Fruit fly (Drosophila melanogaster): ENCODE data around the gene CG1317.

The CG1317 gene

DNA sequence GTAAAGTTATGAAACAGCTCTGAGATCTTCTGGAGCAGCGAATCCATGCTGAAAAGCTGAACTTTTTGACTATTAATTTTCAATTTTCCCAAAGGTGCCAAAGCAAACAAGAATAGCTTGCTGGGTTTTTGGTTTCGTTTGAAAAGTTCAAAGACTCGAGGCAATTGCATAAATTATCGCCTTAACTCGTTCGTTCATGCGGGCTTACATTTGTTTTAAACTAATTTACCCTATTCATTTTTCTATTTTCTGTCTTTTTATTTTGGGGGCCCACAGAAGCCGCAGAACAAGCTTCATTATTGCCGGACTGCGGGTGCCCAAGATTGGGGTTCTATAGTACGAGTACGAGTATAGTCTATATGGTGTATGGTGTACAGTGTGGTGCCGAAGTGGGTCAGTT is 19.1 kb upstream of the CG1317 start, which contains the start of the genes CG32298 and CG32299:
TSS of gene CG32298 (minus strand) at position 101 of the 400 bp plus-strand sequence.
TSS of gene CG32299 (minus strand) at position 101 of the 400 bp plus-strand sequence.
- TF ChIP-seq noc (tag; optimal IDR thresholded peaks at IDR 0.05), result no peak

- no peak for TF ChIP-seq noc (tag; optimal IDR thresholded peaks at IDR 0.05)
These were observed 17.1 kb upstream of the CG1317 start, which contains the start of gene Mzt1 for dm6 chr3L:2388683-2389315. TSS of gene Mzt1 (plus strand) at chr3L:2389265.

DNA sequence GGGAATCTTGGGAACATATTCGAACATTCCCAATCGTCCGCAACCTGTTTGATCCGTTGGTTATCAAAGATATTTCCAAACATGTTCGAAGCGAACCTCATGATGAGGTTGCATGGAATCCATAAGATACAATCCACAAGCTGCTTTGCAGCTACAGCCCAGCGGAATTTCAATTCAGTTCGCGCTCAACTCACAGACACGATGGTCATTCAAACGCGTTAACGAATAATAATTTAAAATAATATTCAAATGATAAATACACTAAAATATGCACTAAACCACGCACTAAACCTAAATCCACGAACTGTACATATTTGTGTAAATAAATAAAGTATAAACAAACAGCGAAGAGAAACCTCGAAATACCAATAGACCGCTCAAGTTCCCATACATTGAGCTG is 16.1 kb upstream of the CG1317 start:
- TF ChIP-seq noc (tag; optimal IDR thresholded peaks at IDR 0.05), result no peak

DNA sequence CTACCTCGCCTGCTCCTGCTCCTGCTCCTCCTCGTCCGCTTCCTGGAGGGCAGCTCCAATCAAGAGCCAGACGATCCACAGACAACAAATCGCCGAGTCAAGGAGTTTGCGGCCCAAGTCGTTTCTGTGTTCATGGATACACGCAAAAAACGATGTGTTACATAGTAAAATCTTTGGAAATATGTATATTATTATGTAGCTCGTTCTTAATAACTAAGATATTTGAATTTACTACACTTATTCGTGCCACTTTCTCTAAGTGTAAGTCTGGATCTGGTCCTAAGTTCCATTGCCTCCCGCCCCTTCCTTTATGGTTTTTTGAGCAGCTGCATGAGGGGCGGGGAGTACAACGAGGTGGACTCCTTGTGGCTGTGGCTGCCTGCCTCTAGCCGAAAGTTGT is 14.7 kb upstream of the CG1317 start:
- no peak for TF ChIP-seq noc (tag; optimal IDR thresholded peaks at IDR 0.05)

DNA sequence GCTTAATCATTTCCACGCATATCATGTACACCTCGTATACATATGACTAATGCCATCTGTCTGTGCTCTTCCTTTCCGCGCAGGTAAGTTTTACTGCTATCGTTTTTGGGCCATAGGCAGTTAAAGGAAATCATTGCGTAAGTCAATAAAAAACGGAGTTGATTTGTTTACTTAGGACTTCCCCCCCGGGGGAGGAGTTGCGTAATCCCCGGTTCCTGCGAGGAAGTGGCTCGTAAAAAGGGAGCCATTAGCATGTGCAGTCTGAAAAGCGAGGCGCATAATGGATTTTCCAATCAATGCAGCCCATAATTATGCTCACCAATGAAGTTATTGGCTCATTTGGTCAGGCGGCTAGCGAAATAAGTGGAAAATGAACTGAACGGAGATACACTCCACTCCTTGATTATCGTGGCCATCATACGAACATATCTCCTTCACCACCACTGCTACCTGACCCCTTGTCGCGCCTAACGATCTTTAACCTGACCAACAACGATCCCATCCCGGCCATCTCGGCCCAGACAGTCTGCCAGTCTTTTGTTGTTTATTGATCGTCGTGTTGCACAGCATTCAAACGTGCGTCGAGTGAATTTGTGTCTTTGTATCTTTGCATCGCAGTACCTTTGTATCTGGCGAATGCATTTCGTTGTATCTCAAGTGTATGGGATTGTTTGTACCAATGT is 13.7 kb upstream of the CG1317 start:
- no peak for TF ChIP-seq noc (tag; optimal IDR thresholded peaks at IDR 0.05)

- no peak for TF ChIP-seq noc (tag; optimal IDR thresholded peaks at IDR 0.05)
These were observed 7.7 kb upstream of the CG1317 start for dm6 chr3L:2379472-2379871.

DNA sequence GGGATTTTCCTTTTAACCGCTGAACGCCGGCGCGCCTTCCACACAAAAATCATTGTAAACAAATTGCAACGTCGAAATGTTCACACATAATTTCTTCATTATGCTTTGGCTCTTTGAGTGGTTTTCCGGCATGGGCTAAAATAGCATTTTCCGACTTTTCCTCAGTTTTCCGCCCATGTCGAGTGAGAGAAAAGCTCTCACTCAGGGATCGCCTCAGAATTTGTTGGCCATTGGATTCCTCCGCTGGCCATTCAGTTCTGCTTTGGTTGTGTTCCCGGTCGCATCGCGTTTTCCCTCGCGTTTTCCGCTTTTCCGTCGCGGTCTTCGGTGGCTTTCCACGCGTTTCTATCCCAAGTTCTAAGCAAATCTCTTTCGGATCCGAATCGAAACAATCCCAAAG is 6.8 kb upstream of the CG1317 start:
- TF ChIP-seq noc (tag; optimal IDR thresholded peaks at IDR 0.05), result no peak

- TF ChIP-seq noc (tag; optimal IDR thresholded peaks at IDR 0.05), result no peak
These were observed 5.5 kb upstream of the CG1317 start, which contains the start of the genes CG15877 and Svil for dm6 chr3L:2377114-2377783. TSS of gene CG15877 (minus strand) at chr3L:2377556. TSS of gene Svil (plus strand) at chr3L:2377655.

DNA sequence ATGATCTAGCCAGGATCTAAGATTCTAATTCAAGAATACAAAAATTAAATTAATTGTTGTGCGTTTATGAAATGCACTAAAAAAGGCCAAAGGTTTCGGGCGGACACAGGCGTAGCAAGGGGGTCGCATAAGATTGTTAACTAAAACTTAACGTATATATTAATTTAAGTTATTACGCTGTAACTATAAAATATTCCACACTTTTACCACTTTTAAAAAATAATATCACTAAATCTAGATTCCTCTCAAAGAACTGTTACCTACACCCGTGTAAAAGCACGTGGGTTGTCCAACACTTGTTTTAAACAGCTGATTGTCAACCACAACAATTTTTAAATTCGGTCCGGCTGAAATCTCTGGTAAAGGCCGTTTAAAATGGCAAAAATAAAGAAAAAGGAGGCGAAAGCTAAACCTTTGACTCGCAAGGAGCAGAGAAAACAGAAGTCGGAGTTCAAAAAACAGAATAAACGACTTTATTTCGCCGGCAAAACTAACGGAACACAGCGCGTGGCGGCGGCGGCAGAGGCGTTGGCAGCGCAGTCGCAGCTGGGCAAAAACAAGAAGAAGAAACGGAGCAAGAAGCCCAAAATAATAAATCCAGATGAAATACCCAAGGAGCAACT is 1.8 kb upstream of the CG1317 start, which contains the start of the genes mRpL23 and CG9004:
TSS of gene mRpL23 (minus strand) at position 284 of the 623 bp plus-strand sequence.
TSS of gene CG9004 (plus strand) at position 308 of the 623 bp plus-strand sequence.
- TF ChIP-seq noc (tag; optimal IDR thresholded peaks at IDR 0.05), result peak; percentile 98

- no peak for TF ChIP-seq noc (tag; optimal IDR thresholded peaks at IDR 0.05)
These were observed 11.5 kb downstream of the CG1317 start, which contains the start of gene CG13801 for dm6 chr3L:2360257-2360656. TSS of gene CG13801 (plus strand) at chr3L:2360557.

DNA sequence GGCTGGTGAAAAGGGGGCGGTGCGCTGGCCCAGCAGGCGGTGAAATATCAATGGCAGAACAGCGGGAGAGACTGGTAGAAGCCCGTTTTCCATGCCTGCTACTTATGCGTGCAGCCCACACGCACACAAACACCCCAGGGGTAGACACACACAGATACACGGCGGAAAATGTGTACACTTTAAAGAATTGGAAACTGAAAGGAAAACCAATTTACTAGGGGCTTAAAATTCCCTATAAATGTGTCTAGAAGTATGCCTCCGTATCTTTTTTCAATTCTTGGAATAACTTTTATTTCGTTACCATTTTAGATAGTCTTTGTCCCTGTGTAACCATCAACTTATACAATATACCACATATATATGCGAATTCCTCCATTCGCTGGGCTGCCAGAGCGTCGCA is 39.5 kb downstream of the CG1317 start:
- no peak for TF ChIP-seq noc (tag; optimal IDR thresholded peaks at IDR 0.05)

dm6 chr3L:2328804-2329203 is 42.9 kb downstream of the CG1317 start:
- no peak for TF ChIP-seq noc (tag; optimal IDR thresholded peaks at IDR 0.05)

- TF ChIP-seq noc (tag; optimal IDR thresholded peaks at IDR 0.05), result no peak
These were observed 46.5 kb downstream of the CG1317 start for dm6 chr3L:2325276-2325675.

DNA sequence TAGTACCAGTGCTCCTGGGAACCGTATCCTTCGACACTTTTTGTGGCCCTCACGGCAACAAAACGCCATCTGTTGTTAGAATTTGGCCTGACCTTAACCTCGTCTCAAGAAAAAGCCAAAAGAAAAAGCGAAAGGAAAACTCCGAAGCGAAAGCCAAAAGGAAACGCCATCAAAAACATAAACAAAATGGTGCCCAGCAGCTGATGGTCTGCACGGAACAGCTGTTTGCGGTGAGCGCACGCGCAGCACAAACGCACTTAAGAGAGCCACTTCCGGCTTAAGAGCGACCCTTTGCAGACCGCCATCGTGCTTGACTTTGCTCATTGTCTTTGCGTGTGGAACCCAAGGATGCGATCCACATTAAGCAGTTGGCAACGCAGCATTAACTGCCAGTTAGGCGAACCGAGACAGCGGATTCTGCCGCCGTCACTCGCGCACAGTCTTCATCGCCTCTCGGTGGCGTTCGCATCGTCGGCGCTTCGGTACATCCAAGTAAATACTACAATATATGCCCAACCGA is 49.4 kb downstream of the CG1317 start, which contains the start of gene MsR1:
TSS of gene MsR1 (plus strand) at position 437 of the 520 bp plus-strand sequence.
- no peak for TF ChIP-seq noc (tag; optimal IDR thresholded peaks at IDR 0.05)

Measured in whole organism, larva.